Worm (Caenorhabditis elegans) whole organism, mixed stage, embryonic: Measurements from ENCODE around the gene fbxc-20.

ENCODE experiments used
- bed-3 ChIP-seq: fragments of 200-800 bp; sonication (Bioruptor generic); optimal IDR thresholded peaks from 3 replicates; lab custom pipeline; 2018; ENCODE audit warnings: mild to moderate bottlenecking, missing genetic modification characterization, moderate library complexity, missing compliant biosample characterization
- blmp-1 ChIP-seq: fragments of 150-350 bp; optimal IDR thresholded peaks from 2 replicates; lab custom pipeline; 2014; ENCODE audit warnings: missing biosample characterization, missing genetic modification characterization
- ceh-39 ChIP-seq: fragments of 150-350 bp; optimal IDR thresholded peaks from 2 replicates; lab custom pipeline; 2014; ENCODE audit warnings: missing biosample characterization, missing genetic modification characterization
- ceh-43 ChIP-seq: fragments of 200-800 bp; sonication (Bioruptor generic); optimal IDR thresholded peaks from 2 replicates; lab custom pipeline; 2018; ENCODE audit warnings: mild to moderate bottlenecking, missing genetic modification characterization, moderate library complexity, missing compliant biosample characterization
- ceh-83 ChIP-seq: fragments of 200-800 bp; sonication (Bioruptor generic); optimal IDR thresholded peaks from 2 replicates; lab custom pipeline; 2018; ENCODE audit warnings: mild to moderate bottlenecking, missing genetic modification characterization, missing compliant biosample characterization
- ces-1 ChIP-seq: fragments of 150-350 bp; optimal IDR thresholded peaks from 2 replicates; lab custom pipeline; 2014; ENCODE audit warnings: missing biosample characterization, missing genetic modification reagents, missing genetic modification characterization
- drap-1 ChIP-seq: fragments of 200-800 bp; sonication (Bioruptor generic); optimal IDR thresholded peaks from 3 replicates; lab custom pipeline; 2018; ENCODE audit warnings: mild to moderate bottlenecking, missing genetic modification characterization, missing compliant biosample characterization
- elt-1 ChIP-seq: sonication (generic microtip); optimal IDR thresholded peaks from 2 replicates; lab custom pipeline; 2017; ENCODE audit warnings: missing genetic modification characterization, mild to moderate bottlenecking, missing compliant biosample characterization, antibody characterized with exemption, moderate library complexity, borderline replicate concordance; ENCODE audit not compliant: insufficient read depth
- flh-1 ChIP-seq: fragments of 200-800 bp; sonication (Bioruptor generic); optimal IDR thresholded peaks from 2 replicates; lab custom pipeline; 2018; ENCODE audit warnings: mild to moderate bottlenecking, missing genetic modification characterization, moderate library complexity, missing compliant biosample characterization
- ham-2 ChIP-seq: fragments of 200-800 bp; sonication (Bioruptor generic); optimal IDR thresholded peaks from 2 replicates; lab custom pipeline; 2018; ENCODE audit warnings: mild to moderate bottlenecking, missing genetic modification characterization, missing compliant biosample characterization
- lin-13 ChIP-seq: fragments of 150-350 bp; optimal IDR thresholded peaks from 2 replicates; lab custom pipeline; 2014; ENCODE audit warnings: missing biosample characterization, missing genetic modification characterization
- lin-32 ChIP-seq: fragments of 200-800 bp; sonication (Bioruptor generic); optimal IDR thresholded peaks from 2 replicates; lab custom pipeline; 2018; ENCODE audit warnings: mild to moderate bottlenecking, missing genetic modification characterization, missing compliant biosample characterization
- lsy-2 ChIP-seq: fragments of 150-350 bp; optimal IDR thresholded peaks from 2 replicates; lab custom pipeline; 2014; ENCODE audit warnings: missing biosample characterization, missing genetic modification characterization
- mab-5 ChIP-seq: fragments of 150-350 bp; optimal IDR thresholded peaks from 2 replicates; lab custom pipeline; 2014; ENCODE audit warnings: missing biosample characterization, missing genetic modification characterization
- mep-1 ChIP-seq: fragments of 150-350 bp; optimal IDR thresholded peaks from 2 replicates; lab custom pipeline; 2017; ENCODE audit warnings: missing biosample characterization, missing genetic modification reagents, missing genetic modification characterization, inconsistent platforms
- mls-2 ChIP-seq: sonication (generic microtip); optimal IDR thresholded peaks from 2 replicates; lab custom pipeline; 2016; ENCODE audit warnings: mild to moderate bottlenecking, missing genetic modification characterization, moderate library complexity, missing compliant biosample characterization
- nhr-2 ChIP-seq: fragments of 150-350 bp; optimal IDR thresholded peaks from 2 replicates; lab custom pipeline; 2014; ENCODE audit warnings: missing biosample characterization, missing genetic modification characterization
- nhr-237 ChIP-seq: fragments of 150-350 bp; optimal IDR thresholded peaks from 2 replicates; lab custom pipeline; 2014; ENCODE audit warnings: missing biosample characterization, missing genetic modification characterization
- pha-4 ChIP-seq: fragments of 150-350 bp; optimal IDR thresholded peaks from 2 replicates; lab custom pipeline; 2018; ENCODE audit warnings: missing biosample characterization, missing genetic modification reagents, missing genetic modification characterization
- sem-2 ChIP-seq: fragments of 200-800 bp; sonication (Bioruptor generic); optimal IDR thresholded peaks from 2 replicates; lab custom pipeline; 2018; ENCODE audit warnings: mild to moderate bottlenecking, missing genetic modification characterization, missing compliant biosample characterization
- snpc-4 ChIP-seq: fragments of 150-350 bp; optimal IDR thresholded peaks from 2 replicates; lab custom pipeline; 2014; ENCODE audit warnings: missing biosample characterization, missing genetic modification characterization
- sptf-1 ChIP-seq: sonication (generic microtip); optimal IDR thresholded peaks from 2 replicates; lab custom pipeline; 2017; ENCODE audit warnings: mild to moderate bottlenecking, missing genetic modification characterization, moderate library complexity, missing compliant biosample characterization
- tbx-8 ChIP-seq: fragments of 200-800 bp; sonication (Bioruptor generic); optimal IDR thresholded peaks from 2 replicates; lab custom pipeline; 2018; ENCODE audit warnings: mild to moderate bottlenecking, missing genetic modification characterization, moderate library complexity, missing compliant biosample characterization
- unc-120 ChIP-seq: sonication (generic microtip); optimal IDR thresholded peaks from 2 replicates; lab custom pipeline; 2017; ENCODE audit warnings: missing genetic modification characterization, missing compliant biosample characterization; ENCODE audit not compliant: poor library complexity, severe bottlenecking
- unc-62 ChIP-seq: fragments of 150-350 bp; optimal IDR thresholded peaks from 2 replicates; lab custom pipeline; 2014; ENCODE audit warnings: missing biosample characterization, missing genetic modification reagents, missing genetic modification characterization
- zip-8 ChIP-seq: fragments of 150-350 bp; optimal IDR thresholded peaks from 2 replicates; lab custom pipeline; 2014; ENCODE audit warnings: missing biosample characterization, missing genetic modification characterization
- ztf-11 ChIP-seq: fragments of 150-350 bp; optimal IDR thresholded peaks from 2 replicates; lab custom pipeline; 2014; ENCODE audit warnings: missing biosample characterization, missing genetic modification characterization

Gene fbxc-20

DNA sequence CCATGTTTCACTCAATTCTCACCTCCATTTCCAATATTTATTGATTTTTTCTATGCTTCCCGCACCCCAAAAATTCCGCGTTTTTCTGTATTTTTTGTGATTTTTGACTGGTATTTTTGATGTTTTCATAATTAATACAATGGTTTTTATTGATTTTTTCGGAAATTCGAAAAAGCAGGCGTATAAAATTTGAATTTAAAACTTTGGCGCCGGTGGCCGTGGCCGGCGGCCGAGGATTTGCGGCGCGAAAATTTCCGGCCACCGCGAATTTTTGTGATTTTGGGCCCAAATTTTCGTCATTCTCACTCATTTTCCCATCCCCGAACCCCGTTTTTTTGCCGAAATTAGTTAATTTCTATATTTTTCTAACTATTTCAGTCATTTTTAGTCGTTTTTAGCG lies 32.1 kb downstream of the fbxc-20 start:
- TF ChIP-seq mls-2 (tag; lab: Kevin White, UChicago) (peak; percentile 4), ztf-11 (no peak), mep-1 (tag; lab: Kevin White, UChicago) (peak; percentile 42), zip-8 (tag; lab: Kevin White, UChicago) (no peak), unc-62 (GFP tag; lab: Kevin White, UChicago) (no peak), lin-32 (GFP tag; lab: Kevin White, UChicago) (no peak), tbx-8 (GFP tag; lab: Kevin White, UChicago) (no peak), elt-1 (no peak), lsy-2 (peak; percentile 1)

ce11 chrII:2452492-2452891 lies 33.6 kb downstream of the fbxc-20 start:
- peak; percentile 27 for TF ChIP-seq pha-4 (tag; lab: Kevin White, UChicago)
- TF ChIP-seq snpc-4 = no peak
- no peak for TF ChIP-seq lin-13 (tag; lab: Kevin White, UChicago)
- no peak for TF ChIP-seq drap-1 (GFP tag; lab: Kevin White, UChicago)
- no peak for TF ChIP-seq sptf-1
- TF ChIP-seq ces-1 = no peak
- no peak for TF ChIP-seq lin-32 (GFP tag; lab: Kevin White, UChicago)
- TF ChIP-seq tbx-8 (GFP tag; lab: Kevin White, UChicago) = no peak
- no peak for TF ChIP-seq mab-5
- TF ChIP-seq sem-2 (GFP tag; lab: Kevin White, UChicago) = no peak
- peak; percentile 23 for TF ChIP-seq ceh-83 (GFP tag; lab: Kevin White, UChicago)
- TF ChIP-seq unc-62 (GFP tag; lab: Kevin White, UChicago) = no peak
- TF ChIP-seq unc-120 (tag; lab: Kevin White, UChicago) = no peak
- TF ChIP-seq, all 35 proteins: peak for 2

- TF ChIP-seq ceh-83 (GFP tag; lab: Kevin White, UChicago) (no peak), bed-3 (GFP tag; lab: Kevin White, UChicago) (no peak), pha-4 (tag; lab: Kevin White, UChicago) (peak; percentile 86), nhr-2 (peak; percentile 59), nhr-237 (peak; percentile 50), blmp-1 (tag; lab: Kevin White, UChicago) (no peak)
These were observed 35.9 kb downstream of the fbxc-20 start for ce11 chrII:2454822-2455221.

DNA sequence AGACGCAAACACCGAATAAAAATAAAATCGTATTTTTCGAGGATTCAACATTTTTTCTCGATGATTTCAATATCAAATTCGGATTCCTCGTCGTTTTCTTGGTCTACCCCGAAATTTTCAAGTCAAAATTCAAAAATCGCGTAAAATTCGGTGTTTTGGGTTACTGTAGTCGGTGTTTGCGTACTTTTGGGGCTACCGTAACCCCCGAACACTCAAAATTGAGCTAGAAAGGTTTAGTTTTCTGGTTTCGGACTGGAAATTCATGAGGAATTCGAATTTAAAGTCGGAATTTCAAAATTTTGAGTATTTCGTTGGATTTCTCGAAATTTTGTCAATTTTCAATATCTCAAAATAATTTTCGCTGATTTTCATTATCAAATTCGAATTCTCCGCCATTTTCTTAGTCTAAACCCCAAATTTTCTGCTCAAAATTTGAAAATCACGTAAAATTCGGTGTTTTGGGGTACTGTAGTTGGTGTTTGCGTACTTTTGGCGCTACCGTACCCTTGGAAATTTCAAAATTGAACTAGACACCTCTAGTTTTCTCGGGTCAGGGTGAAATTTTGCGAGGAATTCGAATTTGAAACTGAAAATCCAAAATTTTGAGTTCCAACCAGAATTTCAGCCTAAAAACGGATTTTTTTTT lies 37.1 kb downstream of the fbxc-20 start:
- TF ChIP-seq tbx-8 (GFP tag; lab: Kevin White, UChicago) = no peak
- TF ChIP-seq lsy-2 = peak; percentile 79
- TF ChIP-seq lin-13 (tag; lab: Kevin White, UChicago) = peak; percentile 55

DNA sequence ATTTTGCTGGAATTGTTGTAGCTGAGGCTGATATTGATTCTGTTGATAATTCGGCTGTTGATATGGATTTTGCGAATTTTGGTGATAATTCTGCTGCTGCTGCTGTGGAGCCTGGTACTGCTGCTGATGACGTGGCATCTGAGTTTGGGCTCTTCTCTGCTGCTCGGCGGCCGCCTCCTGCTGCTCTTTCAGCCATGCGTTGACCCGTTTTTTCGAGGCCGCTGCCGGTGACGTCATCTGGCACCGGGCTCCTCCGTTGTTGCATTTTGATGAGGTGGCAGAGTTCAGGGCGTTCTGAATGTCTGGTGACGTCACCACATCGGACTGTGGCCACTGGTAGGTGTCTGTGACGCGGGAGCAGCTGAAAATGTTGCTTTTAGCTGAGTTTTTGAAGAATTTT lies 38.0 kb downstream of the fbxc-20 start:
- peak; percentile 15 for TF ChIP-seq zip-8 (tag; lab: Kevin White, UChicago)
- TF ChIP-seq ham-2 (GFP tag; lab: Kevin White, UChicago) = no peak

- TF ChIP-seq ham-2 (GFP tag; lab: Kevin White, UChicago) (no peak), unc-62 (GFP tag; lab: Kevin White, UChicago) (no peak), lsy-2 (no peak), zip-8 (tag; lab: Kevin White, UChicago) (no peak), unc-120 (tag; lab: Kevin White, UChicago) (no peak), bed-3 (GFP tag; lab: Kevin White, UChicago) (no peak), nhr-2 (no peak), ceh-39 (tag; lab: Kevin White, UChicago) (no peak), mab-5 (no peak), drap-1 (GFP tag; lab: Kevin White, UChicago) (no peak), snpc-4 (no peak)
These were observed 39.9 kb downstream of the fbxc-20 start, which contains the start of gene pqn-42 for ce11 chrII:2458881-2459280. Gene pqn-42 (minus strand): TSS chrII:2458981.

ce11 chrII:2468885-2469284 lies 49.9 kb downstream of the fbxc-20 start:
- no peak for TF ChIP-seq lin-13 (tag; lab: Kevin White, UChicago)
- no peak for TF ChIP-seq unc-62 (GFP tag; lab: Kevin White, UChicago)
- no peak for TF ChIP-seq ztf-11
- TF ChIP-seq flh-1 (GFP tag; lab: Kevin White, UChicago) = no peak
- no peak for TF ChIP-seq pha-4 (tag; lab: Kevin White, UChicago)
- TF ChIP-seq nhr-237 = no peak
- TF ChIP-seq ceh-43 (GFP tag; lab: Kevin White, UChicago) = no peak
